Worm (Caenorhabditis elegans) whole organism, L2 larva: ENCODE data around the gene gtbp-1.

Experiments
- C34F6.9 ChIP-seq: fragments of 150-350 bp; optimal IDR thresholded peaks from 2 replicates; lab custom pipeline; 2014; ENCODE audit warnings: missing biosample characterization, missing genetic modification characterization
- R02D3.7 ChIP-seq: fragments of 150-350 bp; optimal IDR thresholded peaks from 2 replicates; lab custom pipeline; 2014; ENCODE audit warnings: missing biosample characterization, missing genetic modification characterization
- ama-1 ChIP-seq: fragments of 150-350 bp; optimal IDR thresholded peaks from 2 replicates; lab custom pipeline; 2018; ENCODE audit warnings: inconsistent platforms
- blmp-1 ChIP-seq: sonication (generic microtip); optimal IDR thresholded peaks from 2 replicates; lab custom pipeline; 2017; ENCODE audit warnings: missing genetic modification characterization, mild to moderate bottlenecking, missing compliant biosample characterization, antibody characterized with exemption, moderate library complexity; ENCODE audit not compliant: insufficient read depth
- ceh-16 ChIP-seq: fragments of 150-350 bp; optimal IDR thresholded peaks from 2 replicates; lab custom pipeline; 2014; ENCODE audit warnings: missing biosample characterization, missing genetic modification characterization
- ceh-82 ChIP-seq: fragments of 150-350 bp; optimal IDR thresholded peaks from 2 replicates; lab custom pipeline; 2014; ENCODE audit warnings: missing biosample characterization, missing genetic modification characterization
- crh-2 ChIP-seq: sonication (generic microtip); optimal IDR thresholded peaks from 2 replicates; lab custom pipeline; 2017; ENCODE audit warnings: missing biosample characterization, missing genetic modification characterization
- dmd-4 ChIP-seq: sonication (generic microtip); optimal IDR thresholded peaks from 2 replicates; lab custom pipeline; 2017; ENCODE audit warnings: missing biosample characterization, missing genetic modification characterization
- egl-27 ChIP-seq: sonication (generic microtip); optimal IDR thresholded peaks from 3 replicates; lab custom pipeline; 2017; ENCODE audit warnings: missing biosample characterization, missing genetic modification reagents, missing genetic modification characterization
- elt-1 ChIP-seq: fragments of 150-350 bp; optimal IDR thresholded peaks from 2 replicates; lab custom pipeline; 2014; ENCODE audit warnings: missing biosample characterization, missing genetic modification characterization
- elt-3 ChIP-seq: sonication (generic microtip); optimal IDR thresholded peaks from 2 replicates; lab custom pipeline; 2017; ENCODE audit warnings: missing biosample characterization, missing genetic modification characterization
- fos-1 ChIP-seq: fragments of 150-350 bp; optimal IDR thresholded peaks from 2 replicates; lab custom pipeline; 2014; ENCODE audit warnings: missing biosample characterization, missing genetic modification characterization
- gmeb-1 ChIP-seq: fragments of 150-350 bp; optimal IDR thresholded peaks from 2 replicates; lab custom pipeline; 2014; ENCODE audit warnings: missing biosample characterization, missing genetic modification characterization
- lin-11 ChIP-seq: fragments of 150-350 bp; sonication (generic microtip); optimal IDR thresholded peaks from 2 replicates; lab custom pipeline; 2014; ENCODE audit warnings: missing biosample characterization, missing genetic modification characterization, inconsistent platforms, mixed read lengths
- lin-13 ChIP-seq: fragments of 150-350 bp; optimal IDR thresholded peaks from 2 replicates; lab custom pipeline; 2014; ENCODE audit warnings: missing biosample characterization, missing genetic modification reagents, missing genetic modification characterization
- lin-39 ChIP-seq: fragments of 150-350 bp; optimal IDR thresholded peaks from 2 replicates; lab custom pipeline; 2014; ENCODE audit warnings: missing biosample characterization, missing genetic modification reagents, missing genetic modification characterization
- lsy-2 ChIP-seq, 2 experiments: fragments of 150-350 bp in 1 of 2; sonication (generic microtip) in 1 of 2; optimal IDR thresholded peaks; 2 replicates each; lab custom pipeline; 2014 to 2017; ENCODE audit warnings: missing biosample characterization in 2 of 2, missing genetic modification characterization in 2 of 2
- mab-5 ChIP-seq: fragments of 150-350 bp; optimal IDR thresholded peaks from 2 replicates; lab custom pipeline; 2014; ENCODE audit warnings: missing biosample characterization, missing genetic modification characterization
- mdl-1 ChIP-seq, 2 experiments: fragments of 150-350 bp in 1 of 2; sonication (generic microtip) in 1 of 2; optimal IDR thresholded peaks; 2 replicates each; lab custom pipeline; 2017; ENCODE audit warnings: missing biosample characterization in 2 of 2, missing genetic modification characterization in 2 of 2
- nhr-10 ChIP-seq: sonication (generic microtip); optimal IDR thresholded peaks from 2 replicates; lab custom pipeline; 2017; ENCODE audit warnings: missing biosample characterization, missing genetic modification characterization
- nhr-12 ChIP-seq: fragments of 150-350 bp; optimal IDR thresholded peaks from 2 replicates; lab custom pipeline; 2014; ENCODE audit warnings: missing biosample characterization, missing genetic modification characterization
- nhr-129 ChIP-seq: fragments of 150-350 bp; optimal IDR thresholded peaks from 2 replicates; lab custom pipeline; 2014; ENCODE audit warnings: missing biosample characterization, missing genetic modification characterization
- nhr-21 ChIP-seq: fragments of 150-350 bp; optimal IDR thresholded peaks from 2 replicates; lab custom pipeline; 2014; ENCODE audit warnings: missing biosample characterization, missing genetic modification characterization
- nhr-6 ChIP-seq: fragments of 150-350 bp; optimal IDR thresholded peaks from 2 replicates; lab custom pipeline; 2014; ENCODE audit warnings: missing biosample characterization, missing genetic modification characterization
- nhr-77 ChIP-seq: fragments of 150-350 bp; optimal IDR thresholded peaks from 2 replicates; lab custom pipeline; 2014; ENCODE audit warnings: missing biosample characterization, missing genetic modification characterization
- peb-1 ChIP-seq: fragments of 150-350 bp; optimal IDR thresholded peaks from 2 replicates; lab custom pipeline; 2014; ENCODE audit warnings: missing biosample characterization, missing genetic modification characterization
- sem-4 ChIP-seq: fragments of 150-350 bp; optimal IDR thresholded peaks from 2 replicates; lab custom pipeline; 2014; ENCODE audit warnings: missing biosample characterization, missing genetic modification reagents, missing genetic modification characterization
- skn-1 ChIP-seq: sonication (generic microtip); optimal IDR thresholded peaks from 2 replicates; lab custom pipeline; 2017; ENCODE audit warnings: missing biosample characterization, missing genetic modification characterization
- sma-3 ChIP-seq: sonication (generic microtip); optimal IDR thresholded peaks from 2 replicates; lab custom pipeline; 2016; ENCODE audit warnings: missing genetic modification reagents, missing genetic modification characterization, missing compliant biosample characterization
- sma-9 ChIP-seq, 2 experiments: fragments of 150-350 bp in 1 of 2; sonication (generic microtip) in 1 of 2; optimal IDR thresholded peaks; 2 replicates each; lab custom pipeline; 2014 to 2016; ENCODE audit warnings: missing genetic modification characterization in 2 of 2, mild to moderate bottlenecking in 1 of 2, missing biosample characterization in 1 of 2, missing compliant biosample characterization in 1 of 2, missing genetic modification reagents in 1 of 2, moderate library complexity in 1 of 2
- snpc-4 ChIP-seq: fragments of 150-350 bp; optimal IDR thresholded peaks from 2 replicates; lab custom pipeline; 2014; ENCODE audit warnings: missing biosample characterization, missing genetic modification characterization
- unc-39 ChIP-seq: fragments of 150-350 bp; optimal IDR thresholded peaks from 2 replicates; lab custom pipeline; 2014; ENCODE audit warnings: missing biosample characterization, missing genetic modification characterization
- unc-55 ChIP-seq: fragments of 150-350 bp; sonication (generic microtip); optimal IDR thresholded peaks from 3 replicates; lab custom pipeline; 2014; ENCODE audit warnings: missing biosample characterization, missing genetic modification reagents, missing genetic modification characterization
- zag-1 ChIP-seq: fragments of 150-350 bp; optimal IDR thresholded peaks from 2 replicates; lab custom pipeline; 2014; ENCODE audit warnings: missing biosample characterization, missing genetic modification characterization
- ztf-4 ChIP-seq: fragments of 150-350 bp; optimal IDR thresholded peaks from 2 replicates; lab custom pipeline; 2014; ENCODE audit warnings: missing biosample characterization, missing genetic modification characterization

The gtbp-1 gene

DNA sequence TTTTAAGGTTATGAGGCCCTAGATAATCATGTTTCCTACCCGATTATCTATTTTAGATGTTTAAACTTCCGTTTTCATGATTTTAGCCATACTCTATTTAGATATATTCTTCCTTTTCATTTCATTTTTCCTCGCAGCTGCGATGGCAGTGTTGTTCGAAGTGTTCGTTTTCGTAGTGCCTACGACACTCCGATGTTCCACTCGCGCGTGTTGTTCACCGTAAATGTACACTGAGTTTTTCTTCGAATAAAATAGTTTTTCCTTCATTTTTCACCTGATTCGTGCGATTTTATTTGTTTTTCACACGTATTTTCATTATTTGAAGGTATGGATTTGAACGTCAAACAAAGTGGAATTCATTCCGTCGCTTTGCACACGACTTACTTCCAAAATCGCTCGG, 31.9 kb downstream of the gtbp-1 start, which contains the start of gene dis-3:
Gene dis-3 (plus strand): TSS at position 322 of the 400 bp plus-strand sequence.
- TF ChIP-seq R02D3.7 (tag; lab: Kevin White, UChicago) (peak; percentile 55), lsy-2 (tag; optimal IDR thresholded peaks at IDR 0.05; lab: Kevin White, UChicago) (no peak)

DNA sequence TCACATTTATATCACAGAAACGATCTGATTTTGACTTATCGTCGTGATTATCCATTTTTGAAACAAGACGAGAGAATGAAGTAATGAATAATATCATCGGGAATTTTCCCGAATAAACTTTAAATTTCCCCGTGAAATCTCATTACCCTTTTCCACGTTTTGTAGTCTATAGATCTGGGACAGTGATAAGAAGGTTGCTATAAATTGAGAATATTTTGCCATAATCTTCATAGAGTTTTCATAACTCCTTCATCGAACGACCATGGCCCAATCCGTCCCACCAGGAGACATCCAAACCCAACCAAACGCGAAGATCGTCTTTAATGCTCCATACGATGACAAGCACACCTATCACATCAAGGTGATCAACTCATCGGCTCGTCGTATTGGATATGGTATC, 33.6 kb downstream of the gtbp-1 start, which contains the start of the genes C04G2.5 and msp-36:
Gene C04G2.5 (minus strand): TSS at position 101 of the 400 bp plus-strand sequence.
Gene msp-36 (plus strand): TSS at position 263 of the 400 bp plus-strand sequence.
- TF ChIP-seq zag-1 (tag; lab: Kevin White, UChicago), result no peak
- TF ChIP-seq, all 48 proteins: peak for 0

DNA sequence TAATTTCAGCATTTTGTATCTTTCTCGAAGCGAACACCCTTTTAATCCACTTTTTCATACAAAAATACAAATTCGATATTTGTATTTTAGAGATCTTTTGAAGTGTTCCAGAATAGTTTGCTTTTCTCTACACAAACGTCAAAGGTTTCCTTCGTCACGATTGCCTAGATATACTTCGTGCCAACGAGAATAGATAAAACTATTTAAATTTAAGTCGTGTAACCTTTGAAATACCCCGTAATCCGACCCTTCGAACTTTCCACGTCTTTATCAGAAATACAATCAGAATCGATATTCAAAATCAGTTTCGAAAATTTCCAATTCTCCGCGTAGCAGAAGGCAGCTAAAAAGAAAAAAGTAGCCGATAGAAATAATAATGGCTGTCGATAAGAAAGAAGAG, 38.4 kb downstream of the gtbp-1 start, which contains the start of gene ttbk-5:
Gene ttbk-5 (plus strand): TSS at position 301 of the 400 bp plus-strand sequence.
- TF ChIP-seq lsy-2 (tag; optimal IDR thresholded peaks at IDR 0.05; lab: Kevin White, UChicago), result no peak
- no peak for TF ChIP-seq peb-1
- TF ChIP-seq egl-27 (tag; lab: Kevin White, UChicago), result no peak
- TF ChIP-seq snpc-4 (tag; lab: Kevin White, UChicago), result no peak
- no peak for TF ChIP-seq ceh-82 (tag; lab: Kevin White, UChicago)
- TF ChIP-seq nhr-10, result no peak
- no peak for TF ChIP-seq crh-2
- no peak for TF ChIP-seq lin-39
- TF ChIP-seq mab-5 (tag; lab: Kevin White, UChicago), result no peak
- no peak for TF ChIP-seq ama-1 (lab: Kevin White, UChicago)
- TF ChIP-seq lin-13 (GFP tag; lab: Kevin White, UChicago), result no peak
- no peak for TF ChIP-seq elt-1 (tag; lab: Kevin White, UChicago)
- no peak for TF ChIP-seq skn-1 (tag; lab: Kevin White, UChicago)
- no peak for TF ChIP-seq nhr-129 (tag; lab: Kevin White, UChicago)
- TF ChIP-seq lin-11, result no peak
- TF ChIP-seq ceh-16 (tag; lab: Kevin White, UChicago), result no peak
- TF ChIP-seq sem-4, result no peak
- no peak for TF ChIP-seq nhr-12 (tag; lab: Kevin White, UChicago)
- no peak for TF ChIP-seq unc-39
- TF ChIP-seq C34F6.9 (tag; lab: Kevin White, UChicago), result no peak
- TF ChIP-seq, all 48 proteins: peak for 0

DNA sequence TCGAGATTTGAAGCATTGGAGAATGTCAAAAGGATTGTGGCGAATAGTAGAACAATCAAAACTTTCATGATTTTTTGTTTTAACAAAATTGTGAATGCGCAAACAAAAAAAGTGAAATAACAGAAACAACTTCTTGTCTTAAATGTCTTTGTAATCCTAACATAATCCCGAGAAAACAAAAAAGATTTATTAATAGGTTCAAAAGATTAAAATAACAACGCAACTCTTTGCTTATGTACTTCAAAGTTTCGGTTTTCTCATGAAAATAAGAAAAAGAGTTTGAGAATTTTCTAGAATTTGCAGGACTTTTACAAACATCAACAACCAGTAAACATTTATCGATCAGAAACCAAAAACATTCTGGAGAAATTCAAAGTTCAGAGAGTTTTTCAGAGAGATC, 39.0 kb downstream of the gtbp-1 start, which contains the start of gene ttr-39:
Gene ttr-39 (minus strand): TSS at position 101 of the 400 bp plus-strand sequence.
- TF ChIP-seq dmd-4 (tag; lab: Kevin White, UChicago) (no peak), mdl-1 (tag; optimal IDR thresholded peaks at IDR 0.05; lab: Kevin White, UChicago) (no peak)

DNA sequence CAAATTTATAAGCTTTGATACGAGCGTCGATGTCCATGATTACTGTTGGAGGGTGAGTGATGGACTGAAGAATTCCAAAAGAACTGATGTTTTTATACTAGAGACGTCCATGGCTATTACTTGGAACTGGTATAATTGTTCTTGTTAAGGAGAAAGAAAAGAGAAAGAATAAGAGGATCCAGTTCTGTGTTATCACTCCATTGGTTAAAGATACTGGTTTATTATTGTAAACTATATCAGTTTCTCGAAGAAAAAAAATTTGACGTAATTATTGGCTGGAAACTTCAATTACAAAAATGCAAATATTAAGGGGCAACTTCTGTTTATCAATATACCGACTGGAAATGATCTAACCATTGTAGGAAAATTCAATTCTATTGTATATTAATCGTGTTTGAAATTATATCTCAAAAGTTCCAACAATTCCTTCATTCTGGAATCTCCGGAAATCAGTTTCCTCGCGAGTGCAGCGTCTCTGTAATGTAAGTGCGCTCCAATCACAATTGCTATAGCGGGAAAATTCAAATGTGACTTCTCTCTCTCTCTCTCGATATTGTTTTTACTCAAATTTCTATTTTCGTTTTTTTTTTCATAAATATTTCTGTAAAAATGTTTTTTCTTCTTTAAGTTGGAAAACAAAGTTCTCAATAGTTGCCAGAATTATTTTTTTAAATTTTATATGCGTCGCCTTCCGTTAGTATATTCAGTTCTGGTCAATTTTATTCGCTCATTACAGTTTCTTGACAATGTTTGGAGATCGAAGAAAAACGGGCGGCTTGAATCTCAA, 43.2 kb downstream of the gtbp-1 start, which contains the start of the genes col-2 and ndc-80:
Gene col-2 (minus strand): TSS at position 51 of the 787 bp plus-strand sequence.
Gene ndc-80 (plus strand): TSS at position 737 of the 787 bp plus-strand sequence.
- TF ChIP-seq mab-5 (tag; lab: Kevin White, UChicago), result peak; percentile 26
- TF ChIP-seq lin-39, result no peak
- TF ChIP-seq sma-3, result peak; percentile 69
- peak; percentile 82 for TF ChIP-seq gmeb-1
- no peak for TF ChIP-seq mdl-1 (tag; optimal IDR thresholded peaks at IDR 0.05; lab: Kevin White, UChicago)
- TF ChIP-seq ceh-16 (tag; lab: Kevin White, UChicago), result no peak
- TF ChIP-seq nhr-21 (tag; lab: Kevin White, UChicago), result peak; percentile 13
- TF ChIP-seq blmp-1, result peak; percentile 15
- peak; percentile 0 for TF ChIP-seq egl-27 (tag; lab: Kevin White, UChicago)
- TF ChIP-seq elt-1 (tag; lab: Kevin White, UChicago), result no peak
- peak; percentile 84 for TF ChIP-seq nhr-129 (tag; lab: Kevin White, UChicago)
- no peak for TF ChIP-seq elt-3
- TF ChIP-seq fos-1, result no peak
- TF ChIP-seq crh-2, result no peak
- TF ChIP-seq lsy-2 (tag; optimal IDR thresholded peaks at IDR 0.05; lab: Kevin White, UChicago), result peak in 1 of 2 experiments; percentile 85
- no peak for TF ChIP-seq sem-4
- TF ChIP-seq nhr-77, result peak; percentile 5
- TF ChIP-seq ztf-4 (tag; lab: Kevin White, UChicago), result no peak
- TF ChIP-seq C34F6.9 (tag; lab: Kevin White, UChicago), result peak; percentile 89
- no peak for TF ChIP-seq nhr-6
- TF ChIP-seq sma-9 (GFP tag; optimal IDR thresholded peaks at IDR 0.05; lab: Kevin White, UChicago), result peak; percentile 71
- no peak for TF ChIP-seq sma-9 (tag; optimal IDR thresholded peaks at IDR 0.05; lab: Kevin White, UChicago)
- TF ChIP-seq unc-55 (GFP tag; lab: Kevin White, UChicago), result no peak
